Fruit fly (Drosophila melanogaster) whole organism, embryonic: Measurements from ENCODE around the gene nerfin-2.
A peak's percentile ranks its signal among the peaks of the same experiment; 100 is the strongest.

Source experiments
- B-H2 ChIP-seq: fragments of 200-800 bp; sonication (Bioruptor generic); optimal IDR thresholded peaks from 2 replicates; lab custom pipeline; 2018; ENCODE audit warnings: missing biosample characterization, mild to moderate bottlenecking, missing genetic modification characterization
- BEAF-32 ChIP-seq: fragments of 200-800 bp; sonication (Bioruptor generic); optimal IDR thresholded peaks from 3 replicates; lab custom pipeline; 2017; ENCODE audit warnings: missing biosample characterization, missing genetic modification characterization, mild to moderate bottlenecking, moderate library complexity, missing genetic modification reagents
- CG11247 ChIP-seq: fragments of 200-800 bp; sonication (Bioruptor generic); IDR thresholded peaks from 2 replicates; pipeline ENCODE4 v1.3.6; 2022; ENCODE audit warnings: missing biosample characterization, missing genetic modification characterization
- CG12299 ChIP-seq: fragments of 200-800 bp; sonication (Bioruptor generic); optimal IDR thresholded peaks from 2 replicates; lab custom pipeline; 2018; ENCODE audit warnings: missing biosample characterization, mild to moderate bottlenecking, missing genetic modification characterization
- CG13296 ChIP-seq: fragments of 200-800 bp; sonication (Bioruptor generic); optimal IDR thresholded peaks from 3 replicates; lab custom pipeline; 2018; ENCODE audit warnings: missing biosample characterization, mild to moderate bottlenecking, missing genetic modification characterization
- CG13424 ChIP-seq: fragments of 200-800 bp; sonication (Bioruptor generic); optimal IDR thresholded peaks from 2 replicates; lab custom pipeline; 2019; ENCODE audit warnings: missing biosample characterization, mild to moderate bottlenecking, missing genetic modification characterization, moderate library complexity
- CG14965 ChIP-seq: fragments of 200-800 bp; sonication (Bioruptor generic); optimal IDR thresholded peaks from 2 replicates; lab custom pipeline; 2016; ENCODE audit warnings: missing biosample characterization, missing genetic modification characterization, borderline replicate concordance
- CG17186 ChIP-seq: fragments of 200-800 bp; sonication (Bioruptor generic); optimal IDR thresholded peaks from 3 replicates; lab custom pipeline; 2017; ENCODE audit warnings: missing biosample characterization, missing genetic modification reagents, missing genetic modification characterization
- CG17361 ChIP-seq: fragments of 200-800 bp; sonication (Bioruptor generic); IDR thresholded peaks from 3 replicates; pipeline ENCODE4 v1.3.6; 2022; ENCODE audit warnings: missing biosample characterization, missing genetic modification characterization
- CG1792 ChIP-seq: fragments of 200-800 bp; sonication (Bioruptor generic); optimal IDR thresholded peaks from 2 replicates; lab custom pipeline; 2016; ENCODE audit warnings: missing biosample characterization, missing genetic modification characterization
- CG33557 ChIP-seq: fragments of 200-800 bp; sonication (Bioruptor generic); optimal IDR thresholded peaks from 2 replicates; lab custom pipeline; 2019; ENCODE audit warnings: missing biosample characterization, mild to moderate bottlenecking, missing genetic modification characterization, moderate library complexity
- CG42726 ChIP-seq: fragments of 200-800 bp; sonication (Bioruptor generic); IDR thresholded peaks from 2 replicates; pipeline ENCODE4 v1.3.6; 2022; ENCODE audit warnings: missing biosample characterization, missing genetic modification characterization; ENCODE audit not compliant: partially characterized antibody
- CG6175 ChIP-seq: fragments of 200-800 bp; sonication (Bioruptor generic); IDR thresholded peaks from 3 replicates; pipeline ENCODE4 v1.3.6; 2022; ENCODE audit warnings: missing biosample characterization, missing genetic modification characterization
- CG6654 ChIP-seq: fragments of 200-800 bp; sonication (Bioruptor generic); optimal IDR thresholded peaks from 2 replicates; lab custom pipeline; 2017; ENCODE audit warnings: missing biosample characterization, mild to moderate bottlenecking, missing genetic modification characterization
- CG6854 ChIP-seq: fragments of 200-800 bp; sonication (Bioruptor generic); optimal IDR thresholded peaks from 3 replicates; lab custom pipeline; 2017; ENCODE audit warnings: missing biosample characterization, mild to moderate bottlenecking, missing genetic modification characterization
- CkIIα-i1 ChIP-seq: fragments of 200-800 bp; sonication (Bioruptor generic); IDR thresholded peaks from 2 replicates; pipeline ENCODE4 v1.3.6; 2022; ENCODE audit warnings: missing biosample characterization, missing genetic modification characterization
- Deaf1 ChIP-seq: fragments of 200-800 bp; optimal IDR thresholded peaks from 3 replicates; lab custom pipeline; 2019; ENCODE audit warnings: missing biosample characterization, mild to moderate bottlenecking, missing genetic modification characterization, moderate library complexity
- Doc3 ChIP-seq: fragments of 200-800 bp; sonication (Bioruptor generic); IDR thresholded peaks from 3 replicates; pipeline ENCODE4 v1.3.6; 2022; ENCODE audit warnings: missing biosample characterization, missing genetic modification characterization; ENCODE audit not compliant: partially characterized antibody
- Dp ChIP-seq: fragments of 200-800 bp; sonication (Bioruptor generic); optimal IDR thresholded peaks from 2 replicates; lab custom pipeline; 2018; ENCODE audit warnings: missing biosample characterization, mild to moderate bottlenecking, missing genetic modification characterization, moderate library complexity
- Dref ChIP-seq: fragments of 200-800 bp; sonication (Bioruptor generic); IDR thresholded peaks from 2 replicates; pipeline ENCODE4 v1.3.6; 2022; ENCODE audit warnings: missing biosample characterization, missing genetic modification characterization
- Ets97D ChIP-seq: fragments of 200-800 bp; sonication (Bioruptor generic); optimal IDR thresholded peaks from 3 replicates; lab custom pipeline; 2016; ENCODE audit warnings: missing biosample characterization, missing genetic modification characterization
- Fer1 ChIP-seq: fragments of 200-800 bp; sonication (Bioruptor generic); optimal IDR thresholded peaks from 2 replicates; lab custom pipeline; 2017; ENCODE audit warnings: missing biosample characterization, mild to moderate bottlenecking, missing genetic modification characterization
- Gug ChIP-seq: fragments of 200-800 bp; sonication (Bioruptor generic); IDR thresholded peaks from 4 replicates; pipeline ENCODE4 v1.3.6; 2022; ENCODE audit warnings: missing biosample characterization, missing genetic modification characterization
- H2.0 ChIP-seq: fragments of 200-800 bp; sonication (Bioruptor generic); IDR thresholded peaks from 2 replicates; pipeline ENCODE4 v1.3.6; 2022; ENCODE audit warnings: missing biosample characterization, missing genetic modification characterization
- HLHmδ ChIP-seq: fragments of 200-800 bp; sonication (Bioruptor generic); optimal IDR thresholded peaks from 2 replicates; lab custom pipeline; 2018; ENCODE audit warnings: missing biosample characterization, mild to moderate bottlenecking, missing genetic modification characterization, moderate library complexity
- HmgZ ChIP-seq: fragments of 200-800 bp; sonication (Bioruptor generic); optimal IDR thresholded peaks from 2 replicates; lab custom pipeline; 2018; ENCODE audit warnings: missing biosample characterization, mild to moderate bottlenecking, missing genetic modification characterization
- Hmx ChIP-seq: fragments of 200-800 bp; sonication (Bioruptor generic); optimal IDR thresholded peaks from 2 replicates; lab custom pipeline; 2016; ENCODE audit warnings: missing biosample characterization, missing genetic modification characterization
- Max ChIP-seq: fragments of 200-800 bp; sonication (Bioruptor generic); optimal IDR thresholded peaks from 2 replicates; lab custom pipeline; 2016; ENCODE audit warnings: missing biosample characterization, mild to moderate bottlenecking, missing genetic modification characterization
- Nf-YC ChIP-seq: fragments of 200-800 bp; optimal IDR thresholded peaks from 3 replicates; lab custom pipeline; 2019; ENCODE audit warnings: missing biosample characterization, mild to moderate bottlenecking, missing genetic modification characterization, moderate library complexity
- Ravus ChIP-seq: fragments of 200-800 bp; sonication (Bioruptor generic); IDR thresholded peaks from 2 replicates; pipeline ENCODE4 v1.3.6; 2022; ENCODE audit warnings: missing biosample characterization, missing genetic modification characterization
- Sox102F ChIP-seq: fragments of 200-800 bp; sonication (Bioruptor generic); optimal IDR thresholded peaks from 2 replicates; lab custom pipeline; 2018; ENCODE audit warnings: missing biosample characterization, mild to moderate bottlenecking, missing genetic modification characterization, moderate library complexity
- chn ChIP-seq: fragments of 200-800 bp; sonication (Bioruptor generic); optimal IDR thresholded peaks from 2 replicates; lab custom pipeline; 2016; ENCODE audit warnings: missing biosample characterization, missing genetic modification characterization
- ci ChIP-seq: fragments of 200-800 bp; sonication (Bioruptor generic); IDR thresholded peaks from 3 replicates; pipeline ENCODE4 v1.3.6; 2022; ENCODE audit warnings: missing biosample characterization, missing genetic modification characterization
- crol ChIP-seq: fragments of 200-800 bp; sonication (Bioruptor generic); IDR thresholded peaks from 2 replicates; pipeline ENCODE4 v1.3.6; 2022; ENCODE audit warnings: missing biosample characterization, missing genetic modification characterization
- dimm ChIP-seq: fragments of 200-800 bp; sonication (Bioruptor generic); IDR thresholded peaks from 2 replicates; pipeline ENCODE4 v1.3.6; 2022; ENCODE audit warnings: missing biosample characterization, missing genetic modification characterization
- dysf ChIP-seq: fragments of 200-800 bp; sonication (Bioruptor generic); IDR thresholded peaks from 3 replicates; pipeline ENCODE4 v1.3.6; 2022; ENCODE audit warnings: missing biosample characterization, missing genetic modification characterization
- fd96Cb ChIP-seq: fragments of 200-800 bp; sonication (Bioruptor generic); optimal IDR thresholded peaks from 2 replicates; lab custom pipeline; 2018; ENCODE audit warnings: missing biosample characterization, mild to moderate bottlenecking, missing genetic modification characterization, moderate library complexity
- kah ChIP-seq: fragments of 200-800 bp; sonication (Bioruptor generic); optimal IDR thresholded peaks from 2 replicates; lab custom pipeline; 2018; ENCODE audit warnings: missing biosample characterization, mild to moderate bottlenecking, missing genetic modification characterization
- lov ChIP-seq, 2 experiments: fragments of 200-800 bp in 1 of 2; fragments of >200 bp in 1 of 2; sonication (Bioruptor generic) in 1 of 2; IDR thresholded peaks in 1 of 2; optimal IDR thresholded peaks in 1 of 2; 2 replicates in 1 of 2; 3 replicates in 1 of 2; pipeline versions ENCODE4 v1.3.6 to Lab custom; 2017 to 2022; ENCODE audit warnings: missing biosample characterization in 1 of 2, missing genetic modification characterization in 1 of 2
- luna ChIP-seq: fragments of 200-800 bp; sonication (Bioruptor generic); optimal IDR thresholded peaks from 2 replicates; lab custom pipeline; 2016; ENCODE audit warnings: missing biosample characterization, missing genetic modification characterization
- onecut ChIP-seq: fragments of 200-800 bp; sonication (Bioruptor generic); IDR thresholded peaks from 2 replicates; pipeline ENCODE4 v1.3.6; 2022; ENCODE audit warnings: missing biosample characterization, missing genetic modification characterization
- repo ChIP-seq: fragments of 200-800 bp; sonication (Bioruptor generic); optimal IDR thresholded peaks from 2 replicates; lab custom pipeline; 2016; ENCODE audit warnings: missing biosample characterization, missing genetic modification characterization
- sd ChIP-seq: fragments of 200-800 bp; sonication (Bioruptor generic); optimal IDR thresholded peaks from 3 replicates; lab custom pipeline; 2018; ENCODE audit warnings: missing biosample characterization, mild to moderate bottlenecking, missing genetic modification characterization, moderate library complexity
- tgo ChIP-seq: fragments of 200-800 bp; sonication (Bioruptor generic); IDR thresholded peaks from 3 replicates; pipeline ENCODE4 v1.3.6; 2022; ENCODE audit warnings: missing biosample characterization, missing genetic modification characterization
- unpg ChIP-seq: fragments of 200-800 bp; sonication (Bioruptor generic); optimal IDR thresholded peaks from 3 replicates; lab custom pipeline; 2018; ENCODE audit warnings: missing biosample characterization, mild to moderate bottlenecking, missing genetic modification characterization, moderate library complexity
- vfl ChIP-seq: fragments of 200-800 bp; sonication (Bioruptor generic); optimal IDR thresholded peaks from 2 replicates; lab custom pipeline; 2016; ENCODE audit warnings: missing biosample characterization, missing genetic modification characterization
- vnd ChIP-seq: fragments of 200-800 bp; sonication (Bioruptor generic); IDR thresholded peaks from 3 replicates; pipeline ENCODE4 v1.3.6; 2022; ENCODE audit warnings: missing biosample characterization, missing genetic modification characterization; ENCODE audit not compliant: partially characterized antibody
- vvl ChIP-seq: fragments of 200-800 bp; sonication (Bioruptor generic); IDR thresholded peaks from 2 replicates; pipeline ENCODE4 v1.3.6; 2022; ENCODE audit warnings: missing biosample characterization, missing genetic modification characterization
- wor ChIP-seq: fragments of 200-800 bp; sonication (Bioruptor generic); IDR thresholded peaks from 2 replicates; pipeline ENCODE4 v1.3.6; 2022; ENCODE audit warnings: missing biosample characterization, missing genetic modification characterization

nerfin-2 gene

dm6 chr3R:10093252-10094030, 22.5 kb downstream of the nerfin-2 start (continued):
- TF ChIP-seq repo (GFP tag; lab: Kevin White, UChicago) (no peak), Sox102F (GFP tag; lab: Kevin White, UChicago) (no peak), vnd (GFP tag; lab: Robert Waterston, UW) (no peak), Gug (GFP tag; lab: Robert Waterston, UW) (no peak), Nf-YC (tag; lab: Kevin White, UChicago) (no peak), CG13424 (tag; lab: Kevin White, UChicago) (no peak), CG6175 (GFP tag; lab: Robert Waterston, UW) (no peak), sd (tag; lab: Kevin White, UChicago) (peak; percentile 20), Deaf1 (tag; lab: Kevin White, UChicago) (peak; percentile 55), Dp (no peak), dysf (no peak), ci (GFP tag; lab: Robert Waterston, UW) (peak; percentile 77; the same call in 2 of the 3 replicates), B-H2 (no peak), Fer1 (GFP tag; lab: Kevin White, UChicago) (peak; percentile 59), Ravus (GFP tag; lab: Robert Waterston, UW) (no peak), CG33557 (GFP tag; lab: Kevin White, UChicago) (no peak), lov (optimal IDR thresholded peaks at IDR 0.05; lab: Kevin White, UChicago) (no peak), lov (GFP tag; IDR thresholded peaks at IDR 0.05; lab: Robert Waterston, UW) (0 out of 3 replicates have a peak, but pooled peaks have one; percentile 21), unpg (GFP tag; lab: Kevin White, UChicago) (peak; percentile 19), Max (GFP tag; lab: Kevin White, UChicago) (no peak), chn (no peak), crol (GFP tag; lab: Robert Waterston, UW) (no peak), luna (GFP tag; lab: Kevin White, UChicago) (no peak), CkIIα-i1 (GFP tag; lab: Robert Waterston, UW) (no peak), Doc3 (GFP tag; lab: Robert Waterston, UW) (no peak), wor (GFP tag; lab: Robert Waterston, UW) (no peak), CG11247 (GFP tag; lab: Robert Waterston, UW) (no peak), CG6854 (GFP tag; lab: Kevin White, UChicago) (peak; percentile 8), kah (GFP tag; lab: Kevin White, UChicago) (no peak), HmgZ (tag; lab: Kevin White, UChicago) (peak; percentile 45), H2.0 (GFP tag; lab: Robert Waterston, UW) (no peak), CG42726 (GFP tag; lab: Robert Waterston, UW) (0 out of 2 replicates have a peak, but pooled peaks have one; percentile 17), CG12299 (tag; lab: Kevin White, UChicago) (no peak), tgo (no peak), HLHmδ (GFP tag; lab: Kevin White, UChicago) (no peak), CG13296 (GFP tag; lab: Kevin White, UChicago) (peak; percentile 18), fd96Cb (tag; lab: Kevin White, UChicago) (no peak), CG1792 (GFP tag; lab: Kevin White, UChicago) (no peak), vfl (no peak), vvl (no peak; the same call in none of the 2 replicates), CG17186 (GFP tag; lab: Kevin White, UChicago) (no peak), Hmx (GFP tag; lab: Kevin White, UChicago) (no peak), CG6654 (GFP tag; lab: Kevin White, UChicago) (no peak), CG14965 (no peak), CG17361 (GFP tag; lab: Robert Waterston, UW) (no peak), Dref (GFP tag; lab: Robert Waterston, UW) (no peak), Ets97D (no peak), BEAF-32 (GFP tag; lab: Kevin White, UChicago) (no peak), onecut (GFP tag; lab: Robert Waterston, UW) (no peak), dimm (GFP tag; lab: Robert Waterston, UW) (no peak)
